Worm (Caenorhabditis elegans) whole organism, mixed stage, embryonic: Measurements from ENCODE around the gene gcy-5.

Experiments
- ces-1 ChIP-seq: fragments of 150-350 bp; optimal IDR thresholded peaks from 2 replicates; lab custom pipeline; 2014; ENCODE audit warnings: missing biosample characterization, missing genetic modification reagents, missing genetic modification characterization
- cnd-1 ChIP-seq: fragments of 200-800 bp; sonication (Bioruptor generic); optimal IDR thresholded peaks from 2 replicates; lab custom pipeline; 2018; ENCODE audit warnings: mild to moderate bottlenecking, missing genetic modification characterization, missing compliant biosample characterization
- drap-1 ChIP-seq: fragments of 200-800 bp; sonication (Bioruptor generic); optimal IDR thresholded peaks from 3 replicates; lab custom pipeline; 2018; ENCODE audit warnings: mild to moderate bottlenecking, missing genetic modification characterization, missing compliant biosample characterization
- elt-1 ChIP-seq: sonication (generic microtip); optimal IDR thresholded peaks from 2 replicates; lab custom pipeline; 2017; ENCODE audit warnings: missing genetic modification characterization, mild to moderate bottlenecking, missing compliant biosample characterization, antibody characterized with exemption, moderate library complexity, borderline replicate concordance; ENCODE audit not compliant: insufficient read depth
- elt-3 ChIP-seq: fragments of 150-350 bp; optimal IDR thresholded peaks from 2 replicates; lab custom pipeline; 2014; ENCODE audit warnings: missing biosample characterization, missing genetic modification characterization
- lsy-2 ChIP-seq: fragments of 150-350 bp; optimal IDR thresholded peaks from 2 replicates; lab custom pipeline; 2014; ENCODE audit warnings: missing biosample characterization, missing genetic modification characterization
- mab-5 ChIP-seq: fragments of 150-350 bp; optimal IDR thresholded peaks from 2 replicates; lab custom pipeline; 2014; ENCODE audit warnings: missing biosample characterization, missing genetic modification characterization
- nhr-237 ChIP-seq: fragments of 150-350 bp; optimal IDR thresholded peaks from 2 replicates; lab custom pipeline; 2014; ENCODE audit warnings: missing biosample characterization, missing genetic modification characterization
- nhr-76 ChIP-seq: sonication (generic microtip); optimal IDR thresholded peaks from 2 replicates; lab custom pipeline; 2017; ENCODE audit warnings: missing biosample characterization, missing genetic modification characterization
- pha-4 ChIP-seq: fragments of 150-350 bp; optimal IDR thresholded peaks from 2 replicates; lab custom pipeline; 2018; ENCODE audit warnings: missing biosample characterization, missing genetic modification reagents, missing genetic modification characterization
- snpc-4 ChIP-seq: fragments of 150-350 bp; optimal IDR thresholded peaks from 2 replicates; lab custom pipeline; 2014; ENCODE audit warnings: missing biosample characterization, missing genetic modification characterization
- unc-62 ChIP-seq: fragments of 150-350 bp; optimal IDR thresholded peaks from 2 replicates; lab custom pipeline; 2014; ENCODE audit warnings: missing biosample characterization, missing genetic modification reagents, missing genetic modification characterization

DNA sequence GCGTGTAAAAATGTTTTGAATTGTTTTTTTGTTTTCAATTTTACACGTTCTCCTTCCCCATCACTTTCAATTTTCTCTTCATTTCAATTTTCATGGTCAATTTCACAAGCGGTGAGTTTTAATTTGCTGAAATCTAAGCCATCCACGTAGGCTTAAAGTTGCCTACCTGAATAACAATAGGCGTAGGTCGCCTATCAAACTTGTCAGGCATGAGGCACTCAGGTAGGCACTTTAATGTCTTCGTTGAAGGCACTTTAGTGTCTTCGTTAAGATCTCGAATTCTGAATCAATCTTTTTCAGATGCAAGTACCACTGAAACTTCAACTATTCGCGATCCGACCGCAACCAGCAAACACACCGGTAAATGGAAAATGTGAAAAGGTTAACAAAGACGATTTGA is 6.7 kb downstream of the gcy-5 start, which contains the start of gene ZK970.8:
- TF ChIP-seq cnd-1, result no peak
- TF ChIP-seq unc-62, result no peak
- no peak for TF ChIP-seq nhr-76
- TF ChIP-seq mab-5, result no peak
- TF ChIP-seq elt-3 (tag; lab: Kevin White, UChicago), result no peak
- no peak for TF ChIP-seq drap-1 (GFP tag; lab: Kevin White, UChicago)
- TF ChIP-seq lsy-2 (tag; lab: Kevin White, UChicago), result no peak
- TF ChIP-seq snpc-4 (tag; lab: Kevin White, UChicago), result no peak
- no peak for TF ChIP-seq elt-1 (tag; lab: Kevin White, UChicago)
- no peak for TF ChIP-seq pha-4
- no peak for TF ChIP-seq nhr-237 (tag; lab: Kevin White, UChicago)
- no peak for TF ChIP-seq ces-1 (GFP tag; lab: Kevin White, UChicago)
